Fruit fly (Drosophila melanogaster): ENCODE measurements around the gene CG17186.

CG17186 gene

DNA sequence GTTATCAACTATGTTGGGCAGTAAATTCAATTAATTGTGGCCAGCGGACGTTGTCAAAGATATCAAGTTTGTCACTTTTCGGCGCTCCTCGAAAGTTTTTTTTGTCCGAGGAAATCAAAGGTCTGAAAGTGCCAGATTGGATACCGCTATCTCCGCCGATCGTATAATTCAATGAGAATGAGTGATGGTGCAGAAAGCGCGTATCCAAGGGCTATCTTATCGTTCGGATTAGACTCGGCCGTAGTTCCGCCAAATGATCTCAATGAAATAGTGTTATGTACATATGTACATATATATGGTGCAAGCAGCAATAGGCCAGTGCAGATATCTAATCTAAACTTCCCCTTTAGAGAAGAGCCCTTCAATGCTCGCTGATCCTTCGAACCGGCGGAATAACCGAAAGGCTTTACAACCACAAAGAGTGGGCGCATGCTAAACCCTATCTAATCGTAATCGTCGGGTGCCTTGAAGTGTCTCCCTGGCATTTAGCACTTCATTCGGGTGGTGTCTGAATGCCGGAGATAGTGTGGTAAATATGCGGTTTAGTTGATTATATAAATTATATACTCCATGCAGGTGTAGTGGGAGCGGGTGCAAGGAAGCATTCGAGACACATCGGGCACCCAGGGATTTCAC, 4.1 kb downstream of the CG17186 start (continued):
- TF ChIP-seq corto (GFP tag; optimal IDR thresholded peaks at IDR 0.05) = no peak
- TF ChIP-seq chinmo (GFP tag; IDR thresholded peaks at IDR 0.05; ENCODE audit: partially characterized antibody) = 0 out of 4 replicates have a peak, but pooled peaks have one; percentile 55
- TF ChIP-seq CG10543 (GFP tag; optimal IDR thresholded peaks at IDR 0.05) = peak; percentile 13
- TF ChIP-seq CG34376 (GFP tag; optimal IDR thresholded peaks at IDR 0.05) = peak; percentile 31
- peak; percentile 47 for TF ChIP-seq Deaf1 (tag; optimal IDR thresholded peaks at IDR 0.05)
- TF ChIP-seq Pdp1 (GFP tag; optimal IDR thresholded peaks at IDR 0.05) = peak in 1 of 2 experiments; percentile 11
- TF ChIP-seq mirr (GFP tag; optimal IDR thresholded peaks at IDR 0.05) = peak; percentile 55

DNA sequence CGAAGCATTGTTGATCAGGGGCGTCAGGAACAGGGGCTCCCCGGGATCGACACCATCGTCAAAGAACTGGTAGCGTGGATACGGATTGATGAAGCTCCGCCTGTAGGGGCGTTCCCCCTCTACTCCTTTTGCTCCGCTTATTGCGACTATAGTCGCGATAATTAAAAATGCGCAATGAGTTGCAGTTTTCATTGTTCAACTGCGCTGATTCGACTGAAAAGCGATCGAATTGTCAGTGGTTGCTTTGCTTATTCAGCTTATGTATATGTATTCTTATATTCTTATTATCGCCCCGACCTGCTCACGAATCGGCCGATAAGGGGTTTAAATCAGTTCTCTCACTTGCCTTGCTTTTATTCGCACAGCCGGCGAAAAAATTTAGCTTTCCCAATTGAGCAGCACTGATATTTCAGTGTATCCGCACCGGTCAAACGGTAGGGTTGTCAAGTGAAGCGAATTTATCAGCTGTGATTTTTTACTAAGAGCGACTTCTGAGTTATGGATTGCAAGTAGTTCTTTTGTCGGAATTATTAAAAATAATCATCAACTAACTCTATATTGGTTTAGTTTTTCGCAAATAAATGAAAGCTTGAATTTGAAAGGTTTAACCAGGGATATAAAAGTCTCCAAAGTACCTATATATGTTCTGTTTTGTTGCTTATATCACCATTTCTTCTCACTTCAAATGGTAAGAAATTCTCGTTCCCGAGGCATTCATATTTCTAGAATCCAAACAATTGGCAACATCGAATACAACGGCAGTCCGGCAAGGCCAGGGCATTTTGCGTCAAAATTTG, 13.1 kb downstream of the CG17186 start, which contains the start of the genes CG4572 and CG4686:
Gene CG4572, minus strand, starts transcription at position 415 of the 797 bp plus-strand sequence.
Gene CG4686, plus strand, starts transcription at position 518 of the 797 bp plus-strand sequence.
- TF ChIP-seq tgo (GFP tag; IDR thresholded peaks at IDR 0.05) = peak; percentile 80
- peak; percentile 66 for TF ChIP-seq CG18476 (GFP tag; optimal IDR thresholded peaks at IDR 0.05)
- peak; percentile 74 for TF ChIP-seq CG1602 (GFP tag; optimal IDR thresholded peaks at IDR 0.05)
- TF ChIP-seq CG9876 (GFP tag; optimal IDR thresholded peaks at IDR 0.05) = peak; percentile 58
- TF ChIP-seq CG13624 (GFP tag; optimal IDR thresholded peaks at IDR 0.05) = peak; percentile 96
- 0 out of 2 replicates have a peak, but pooled peaks have one; percentile 37 for TF ChIP-seq seq (GFP tag; IDR thresholded peaks at IDR 0.05)
- peak; percentile 78 for TF ChIP-seq CG4854 (GFP tag; optimal IDR thresholded peaks at IDR 0.05)
- peak; percentile 70 for TF ChIP-seq croc (GFP tag; conservative IDR thresholded peaks at IDR 0.05)
- peak; percentile 85 for TF ChIP-seq lilli (GFP tag; optimal IDR thresholded peaks at IDR 0.05)
- peak; percentile 84 for TF ChIP-seq Dip3 (GFP tag; optimal IDR thresholded peaks at IDR 0.05)
- TF ChIP-seq MBD-R2 (GFP tag; IDR thresholded peaks at IDR 0.05) = peak; percentile 60
- peak; percentile 47 for TF ChIP-seq CG10462 (GFP tag; optimal IDR thresholded peaks at IDR 0.05)
- TF ChIP-seq pfk (GFP tag; optimal IDR thresholded peaks at IDR 0.05) = no peak
- peak; percentile 6; the same call in 1 of the 2 replicates for TF ChIP-seq Taf1 (GFP tag; IDR thresholded peaks at IDR 0.05)
- peak; percentile 80 for TF ChIP-seq CG11085 (GFP tag; IDR thresholded peaks at IDR 0.05)
- TF ChIP-seq run (tag; optimal IDR thresholded peaks at IDR 0.05) = peak; percentile 28
- TF ChIP-seq H15 (GFP tag; IDR thresholded peaks at IDR 0.05) = peak; percentile 76
- TF ChIP-seq nom (GFP tag; optimal IDR thresholded peaks at IDR 0.05) = peak; percentile 46
- no peak for TF ChIP-seq bbx (GFP tag; IDR thresholded peaks at IDR 0.05; ENCODE audit: partially characterized antibody)
- TF ChIP-seq Hr39 (optimal IDR thresholded peaks at IDR 0.05) = no peak
- TF ChIP-seq CG34224 (GFP tag; IDR thresholded peaks at IDR 0.05; ENCODE audit: partially characterized antibody) = no peak
- TF ChIP-seq Gsc (GFP tag; IDR thresholded peaks at IDR 0.05) = 0 out of 2 replicates have a peak, but pooled peaks have one; percentile 17
- peak; percentile 85 for TF ChIP-seq CG34422 (GFP tag; IDR thresholded peaks at IDR 0.05)
- peak; percentile 65 for TF ChIP-seq hkb (optimal IDR thresholded peaks at IDR 0.05)
- TF ChIP-seq hkb (GFP tag; IDR thresholded peaks at IDR 0.05) = peak; percentile 63
- peak; percentile 81 for TF ChIP-seq CG13424 (tag; optimal IDR thresholded peaks at IDR 0.05)
- TF ChIP-seq rib (GFP tag; IDR thresholded peaks at IDR 0.05) = peak; percentile 92
- peak; percentile 39 for TF ChIP-seq org-1 (GFP tag; optimal IDR thresholded peaks at IDR 0.05)
- peak; percentile 34 for TF ChIP-seq trh (GFP tag; optimal IDR thresholded peaks at IDR 0.05)
- TF ChIP-seq eyg (GFP tag; optimal IDR thresholded peaks at IDR 0.05) = no peak
- peak; percentile 78 for TF ChIP-seq sug (tag; optimal IDR thresholded peaks at IDR 0.05)
- TF ChIP-seq CG9817 (tag; optimal IDR thresholded peaks at IDR 0.05) = peak; percentile 81
- no peak for TF ChIP-seq ap (GFP tag; IDR thresholded peaks at IDR 0.05)
- TF ChIP-seq CG6765 (GFP tag; optimal IDR thresholded peaks at IDR 0.05) = peak; percentile 42
- peak; percentile 56 for TF ChIP-seq Atf-2 (GFP tag; optimal IDR thresholded peaks at IDR 0.05)
- no peak for TF ChIP-seq kay (GFP tag; optimal IDR thresholded peaks at IDR 0.05)
- TF ChIP-seq PHDP (tag; optimal IDR thresholded peaks at IDR 0.05) = peak; percentile 78
- TF ChIP-seq tx (GFP tag; optimal IDR thresholded peaks at IDR 0.05) = peak; percentile 78
- peak; percentile 82 for TF ChIP-seq Aef1 (GFP tag; IDR thresholded peaks at IDR 0.05)
- peak; percentile 7 for TF ChIP-seq CG2875 (GFP tag; optimal IDR thresholded peaks at IDR 0.05)
- TF ChIP-seq sens (GFP tag) = peak; percentile 95

Measured in whole organism, embryonic.